Fruit fly (Drosophila melanogaster) whole organism, embryonic: Measurements from ENCODE around the gene amrt.

ENCODE experiments used
- Awh ChIP-seq: fragments of 200-800 bp; sonication (Bioruptor generic); IDR thresholded peaks from 2 replicates; pipeline ENCODE4, ENCODE4 v1.3.6; 2022; ENCODE audit warnings: missing biosample characterization, missing genetic modification characterization
- Bgb ChIP-seq: fragments of 200-800 bp; sonication (Bioruptor generic); IDR thresholded peaks from 2 replicates; pipeline ENCODE4 v1.3.6; 2022; ENCODE audit warnings: missing biosample characterization, missing genetic modification characterization; ENCODE audit not compliant: partially characterized antibody
- CG10979 ChIP-seq: fragments of 200-800 bp; sonication (Bioruptor generic); optimal IDR thresholded peaks from 2 replicates; lab custom pipeline; 2018; ENCODE audit warnings: missing biosample characterization, mild to moderate bottlenecking, missing genetic modification characterization, moderate library complexity
- CG15479 ChIP-seq: fragments of 200-800 bp; sonication (Bioruptor generic); optimal IDR thresholded peaks from 3 replicates; lab custom pipeline; 2019; ENCODE audit warnings: missing biosample characterization, mild to moderate bottlenecking, missing genetic modification characterization, moderate library complexity
- CG15696 ChIP-seq: fragments of 200-800 bp; sonication (Bioruptor generic); optimal IDR thresholded peaks from 2 replicates; lab custom pipeline; 2019; ENCODE audit warnings: missing biosample characterization, mild to moderate bottlenecking, missing genetic modification characterization, moderate library complexity
- CG17186 ChIP-seq: fragments of 200-800 bp; sonication (Bioruptor generic); optimal IDR thresholded peaks from 3 replicates; lab custom pipeline; 2017; ENCODE audit warnings: missing biosample characterization, missing genetic modification reagents, missing genetic modification characterization
- CG1832 ChIP-seq: fragments of 200-800 bp; sonication (Bioruptor generic); optimal IDR thresholded peaks from 2 replicates; lab custom pipeline; 2017; ENCODE audit warnings: missing biosample characterization, mild to moderate bottlenecking, missing genetic modification characterization, inconsistent platforms
- CG2199 ChIP-seq: fragments of 200-800 bp; sonication (Bioruptor generic); IDR thresholded peaks from 3 replicates; pipeline ENCODE4 v1.3.6; 2022; ENCODE audit warnings: missing biosample characterization, missing genetic modification characterization
- CG2712 ChIP-seq: fragments of 200-800 bp; optimal IDR thresholded peaks from 3 replicates; lab custom pipeline; 2019; ENCODE audit warnings: missing biosample characterization, mild to moderate bottlenecking, missing genetic modification characterization, moderate library complexity
- CG33557 ChIP-seq: fragments of 200-800 bp; sonication (Bioruptor generic); optimal IDR thresholded peaks from 2 replicates; lab custom pipeline; 2019; ENCODE audit warnings: missing biosample characterization, mild to moderate bottlenecking, missing genetic modification characterization, moderate library complexity
- CG34376 ChIP-seq: fragments of 200-800 bp; sonication (Bioruptor generic); optimal IDR thresholded peaks from 2 replicates; lab custom pipeline; 2018; ENCODE audit warnings: missing biosample characterization, mild to moderate bottlenecking, missing genetic modification characterization
- CG6683 ChIP-seq: fragments of 200-800 bp; sonication (Bioruptor generic); optimal IDR thresholded peaks from 2 replicates; lab custom pipeline; 2017; ENCODE audit warnings: missing biosample characterization, mild to moderate bottlenecking, missing genetic modification characterization, missing genetic modification reagents
- CG6765 ChIP-seq: fragments of 200-800 bp; sonication (Bioruptor generic); optimal IDR thresholded peaks from 3 replicates; lab custom pipeline; 2017; ENCODE audit warnings: missing biosample characterization, mild to moderate bottlenecking, missing genetic modification characterization
- CG7745 ChIP-seq: fragments of 200-800 bp; sonication (Bioruptor generic); optimal IDR thresholded peaks from 2 replicates; lab custom pipeline; 2018; ENCODE audit warnings: missing biosample characterization, mild to moderate bottlenecking, missing genetic modification characterization, moderate library complexity
- CG8281 ChIP-seq: fragments of 200-800 bp; sonication (Bioruptor generic); optimal IDR thresholded peaks from 2 replicates; lab custom pipeline; 2018; ENCODE audit warnings: missing biosample characterization, mild to moderate bottlenecking, missing genetic modification characterization, moderate library complexity
- CG8478 ChIP-seq: fragments of >200 bp; optimal IDR thresholded peaks from 2 replicates; lab custom pipeline; 2018
- CG8924 ChIP-seq: fragments of 200-800 bp; optimal IDR thresholded peaks from 3 replicates; lab custom pipeline; 2019; ENCODE audit warnings: missing biosample characterization, mild to moderate bottlenecking, missing genetic modification characterization, moderate library complexity
- CG9215 ChIP-seq: fragments of 200-800 bp; sonication (Bioruptor generic); IDR thresholded peaks from 2 replicates; pipeline ENCODE4 v1.3.6; 2022; ENCODE audit warnings: missing biosample characterization, missing genetic modification characterization
- CG9876 ChIP-seq: fragments of 200-800 bp; sonication (Bioruptor generic); optimal IDR thresholded peaks from 2 replicates; lab custom pipeline; 2016; ENCODE audit warnings: missing biosample characterization, missing genetic modification characterization
- CoRest ChIP-seq: fragments of 200-800 bp; sonication (Bioruptor generic); optimal IDR thresholded peaks from 3 replicates; lab custom pipeline; 2018; ENCODE audit warnings: missing biosample characterization, mild to moderate bottlenecking, missing genetic modification characterization, moderate library complexity
- D ChIP-seq, 2 experiments: fragments of 200-800 bp in 1 of 2; fragments of >200 bp in 1 of 2; sonication (Bioruptor generic) in 1 of 2; optimal IDR thresholded peaks; 2 replicates in 1 of 2; 3 replicates in 1 of 2; lab custom pipeline; 2017; ENCODE audit warnings: mild to moderate bottlenecking in 1 of 2, missing biosample characterization in 1 of 2, missing genetic modification characterization in 1 of 2, missing genetic modification reagents in 1 of 2
- E2f2 ChIP-seq: fragments of 200-800 bp; sonication (Bioruptor generic); IDR thresholded peaks from 2 replicates; pipeline ENCODE4 v1.3.6; 2022; ENCODE audit warnings: missing biosample characterization, missing genetic modification characterization
- Gsc ChIP-seq: fragments of 200-800 bp; sonication (Bioruptor generic); IDR thresholded peaks from 2 replicates; pipeline ENCODE4 v1.3.6; 2022; ENCODE audit warnings: missing biosample characterization, missing genetic modification characterization
- HmgD ChIP-seq: fragments of 200-800 bp; sonication (Bioruptor generic); optimal IDR thresholded peaks from 3 replicates; lab custom pipeline; 2016; ENCODE audit warnings: missing biosample characterization, missing genetic modification characterization
- NC2β ChIP-seq: fragments of 200-800 bp; sonication (Bioruptor generic); optimal IDR thresholded peaks from 2 replicates; lab custom pipeline; 2016; ENCODE audit warnings: missing biosample characterization, missing genetic modification characterization
- Spps ChIP-seq: fragments of 200-800 bp; sonication (Bioruptor generic); optimal IDR thresholded peaks from 2 replicates; lab custom pipeline; 2018; ENCODE audit warnings: missing biosample characterization, mild to moderate bottlenecking, missing genetic modification characterization
- Sry-δ ChIP-seq: fragments of 200-800 bp; sonication (Bioruptor generic); optimal IDR thresholded peaks from 2 replicates; lab custom pipeline; 2016; ENCODE audit warnings: missing biosample characterization, missing genetic modification characterization
- bcd ChIP-seq: fragments of 200-800 bp; sonication (Bioruptor generic); optimal IDR thresholded peaks from 2 replicates; lab custom pipeline; 2017; ENCODE audit warnings: missing biosample characterization, mild to moderate bottlenecking, missing genetic modification characterization
- bsh ChIP-seq, 2 experiments: fragments of 200-800 bp; sonication (Bioruptor generic); optimal IDR thresholded peaks; 2 replicates each; lab custom pipeline; 2017 to 2018; ENCODE audit warnings: mild to moderate bottlenecking in 2 of 2, missing biosample characterization in 2 of 2, missing genetic modification characterization in 2 of 2, moderate library complexity in 1 of 2
- btn ChIP-seq: fragments of 200-800 bp; sonication (Bioruptor generic); optimal IDR thresholded peaks from 2 replicates; lab custom pipeline; 2016; ENCODE audit warnings: missing biosample characterization, missing genetic modification characterization
- dm ChIP-seq: fragments of 200-800 bp; sonication (Bioruptor generic); optimal IDR thresholded peaks from 3 replicates; lab custom pipeline; 2016; ENCODE audit warnings: missing biosample characterization, missing genetic modification characterization
- dmrt11E ChIP-seq: fragments of 200-800 bp; sonication (Bioruptor generic); optimal IDR thresholded peaks from 3 replicates; lab custom pipeline; 2018; ENCODE audit warnings: missing biosample characterization, mild to moderate bottlenecking, missing genetic modification characterization, moderate library complexity
- fd64A ChIP-seq: fragments of 200-800 bp; sonication (Bioruptor generic); optimal IDR thresholded peaks from 3 replicates; lab custom pipeline; 2018; ENCODE audit warnings: missing biosample characterization, mild to moderate bottlenecking, missing genetic modification characterization
- gce ChIP-seq: fragments of 200-800 bp; sonication (Bioruptor generic); IDR thresholded peaks from 3 replicates; pipeline ENCODE4 v1.3.6; 2022; ENCODE audit warnings: missing biosample characterization, missing genetic modification characterization
- grn ChIP-seq: fragments of 200-800 bp; sonication (Bioruptor generic); optimal IDR thresholded peaks from 3 replicates; lab custom pipeline; 2017; ENCODE audit warnings: missing biosample characterization, missing genetic modification characterization
- insv ChIP-seq, 2 experiments: fragments of 200-800 bp; sonication (Bioruptor generic); optimal IDR thresholded peaks; 3 replicates each; lab custom pipeline; 2016 to 2018; ENCODE audit warnings: missing biosample characterization in 2 of 2, missing genetic modification characterization in 2 of 2
- kah ChIP-seq: fragments of 200-800 bp; sonication (Bioruptor generic); optimal IDR thresholded peaks from 2 replicates; lab custom pipeline; 2018; ENCODE audit warnings: missing biosample characterization, mild to moderate bottlenecking, missing genetic modification characterization
- kay ChIP-seq: fragments of 200-800 bp; sonication (Bioruptor generic); optimal IDR thresholded peaks from 2 replicates; lab custom pipeline; 2016; ENCODE audit warnings: missing biosample characterization, missing genetic modification characterization
- lab ChIP-seq: fragments of 200-800 bp; sonication (Bioruptor generic); optimal IDR thresholded peaks from 3 replicates; lab custom pipeline; 2017; ENCODE audit warnings: missing biosample characterization, missing genetic modification characterization, mild to moderate bottlenecking, moderate library complexity, missing genetic modification reagents
- nmo ChIP-seq: fragments of 200-800 bp; sonication (Bioruptor generic); optimal IDR thresholded peaks from 2 replicates; lab custom pipeline; 2018; ENCODE audit warnings: missing biosample characterization, mild to moderate bottlenecking, missing genetic modification characterization, moderate library complexity
- peb ChIP-seq: fragments of 200-800 bp; sonication (Bioruptor generic); IDR thresholded peaks from 2 replicates; pipeline ENCODE4 v1.3.6; 2022; ENCODE audit warnings: missing biosample characterization, missing genetic modification characterization
- row ChIP-seq: fragments of 200-800 bp; sonication (Bioruptor generic); IDR thresholded peaks from 3 replicates; pipeline ENCODE4 v1.3.6; 2022; ENCODE audit warnings: missing biosample characterization, missing genetic modification characterization
- so ChIP-seq: fragments of 200-800 bp; sonication (Bioruptor generic); IDR thresholded peaks from 3 replicates; pipeline ENCODE4 v1.3.6; 2022; ENCODE audit warnings: missing biosample characterization, missing genetic modification characterization
- sob ChIP-seq: fragments of 200-800 bp; sonication (Bioruptor generic); IDR thresholded peaks from 2 replicates; pipeline ENCODE4 v1.3.6; 2022; ENCODE audit warnings: missing biosample characterization, missing genetic modification characterization
- stwl ChIP-seq: fragments of 200-800 bp; sonication (Bioruptor generic); optimal IDR thresholded peaks from 3 replicates; lab custom pipeline; 2018; ENCODE audit warnings: missing biosample characterization, mild to moderate bottlenecking, missing genetic modification characterization, moderate library complexity
- tll ChIP-seq, 2 experiments: fragments of 200-800 bp in 1 of 2; fragments of >200 bp in 1 of 2; sonication (Bioruptor generic) in 1 of 2; optimal IDR thresholded peaks; 2 replicates each; lab custom pipeline; 2017 to 2019; ENCODE audit warnings: missing biosample characterization in 2 of 2, missing genetic modification characterization in 2 of 2, mild to moderate bottlenecking in 1 of 2, moderate library complexity in 1 of 2
- z ChIP-seq: fragments of 200-800 bp; sonication (Bioruptor generic); IDR thresholded peaks from 3 replicates; pipeline ENCODE4 v1.3.6; 2022; ENCODE audit warnings: missing biosample characterization, missing genetic modification characterization

Gene amrt

DNA sequence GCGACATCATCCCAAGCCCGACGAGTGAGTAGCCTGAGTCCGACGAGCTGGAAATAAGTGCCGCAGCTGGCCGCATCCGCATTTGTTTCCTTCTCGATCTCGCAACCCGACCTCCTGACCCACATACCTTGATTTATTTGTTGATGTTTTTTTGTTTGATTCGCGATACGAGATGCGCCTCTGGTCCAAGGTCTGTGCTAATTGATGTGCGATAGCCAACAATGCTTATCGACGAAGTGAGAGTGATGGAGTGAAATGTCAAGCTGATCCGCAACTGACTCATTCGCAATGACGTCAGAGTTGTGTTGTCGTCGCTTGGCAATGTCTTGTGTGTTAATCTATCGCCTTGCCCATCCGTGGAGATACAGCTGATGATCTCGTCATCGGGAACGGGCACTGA lies 22.1 kb downstream of the amrt start:
- peak; percentile 57 for TF ChIP-seq CG15479
- peak; percentile 14 for TF ChIP-seq CG34376 (GFP tag; lab: Kevin White, UChicago)
- TF ChIP-seq Gsc (GFP tag; lab: Robert Waterston, UW): no peak

- TF ChIP-seq tll (GFP tag; optimal IDR thresholded peaks at IDR 0.05; lab: Kevin White, UChicago): peak in 1 of 2 experiments; percentile 47
- peak; percentile 23 for TF ChIP-seq nmo (GFP tag; lab: Kevin White, UChicago)
- peak; percentile 26 for TF ChIP-seq Sry-δ
- TF ChIP-seq dmrt11E (tag; lab: Kevin White, UChicago): peak; percentile 16
- no peak for TF ChIP-seq bcd (GFP tag; lab: Kevin White, UChicago)
- no peak for TF ChIP-seq CG7745
- peak in 1 of 2 experiments; percentile 32 for TF ChIP-seq bsh (GFP tag; optimal IDR thresholded peaks at IDR 0.05; lab: Kevin White, UChicago)
- peak; percentile 43; the same call in 1 of the 2 replicates for TF ChIP-seq sob (GFP tag; lab: Robert Waterston, UW)
- TF ChIP-seq Bgb (GFP tag; lab: Robert Waterston, UW): 0 out of 2 replicates have a peak, but pooled peaks have one; percentile 12
- peak; percentile 76 for TF ChIP-seq CG1832
- peak; percentile 32 for TF ChIP-seq D (optimal IDR thresholded peaks at IDR 0.05; lab: Kevin White, UChicago)
- TF ChIP-seq D (GFP tag; optimal IDR thresholded peaks at IDR 0.05; lab: Kevin White, UChicago): no peak
- peak; percentile 4 for TF ChIP-seq HmgD (GFP tag; lab: Kevin White, UChicago)
- TF ChIP-seq kah: no peak
- TF ChIP-seq dm (GFP tag; lab: Kevin White, UChicago): peak; percentile 2
- TF ChIP-seq CG15479: peak; percentile 27
- 0 out of 2 replicates have a peak, but pooled peaks have one; percentile 14 for TF ChIP-seq Awh (GFP tag; lab: Robert Waterston, UW)
- TF ChIP-seq fd64A (GFP tag; lab: Kevin White, UChicago): peak; percentile 32
- TF ChIP-seq CG6683 (GFP tag; lab: Kevin White, UChicago): no peak
- no peak for TF ChIP-seq CG9215 (GFP tag; lab: Robert Waterston, UW)
- peak; percentile 22 for TF ChIP-seq Spps (tag; lab: Kevin White, UChicago)
- peak; percentile 59 for TF ChIP-seq stwl (tag; lab: Kevin White, UChicago)
- TF ChIP-seq NC2β: peak; percentile 0
- peak; percentile 15 for TF ChIP-seq CG10979 (tag; lab: Kevin White, UChicago)
- peak; percentile 11; the same call in 1 of the 2 replicates for TF ChIP-seq E2f2 (GFP tag; lab: Robert Waterston, UW)
- no peak for TF ChIP-seq CG2712 (tag; lab: Kevin White, UChicago)
- TF ChIP-seq CG15696 (tag; lab: Kevin White, UChicago): peak; percentile 39
- no peak for TF ChIP-seq insv (GFP tag; optimal IDR thresholded peaks at IDR 0.05; lab: Kevin White, UChicago)
- TF ChIP-seq CG8478 (lab: Kevin White, UChicago): peak; percentile 91
- TF ChIP-seq gce (GFP tag; lab: Robert Waterston, UW): peak; percentile 10; the same call in 1 of the 3 replicates
- peak; percentile 8 for TF ChIP-seq CG33557 (GFP tag; lab: Kevin White, UChicago)
- TF ChIP-seq CG17186 (GFP tag; lab: Kevin White, UChicago): peak; percentile 8
- TF ChIP-seq z (GFP tag; lab: Robert Waterston, UW): peak; percentile 91
- TF ChIP-seq CG9876 (GFP tag; lab: Kevin White, UChicago): peak; percentile 28
- TF ChIP-seq lab (GFP tag; lab: Kevin White, UChicago): peak; percentile 5
- TF ChIP-seq CG2199 (GFP tag; lab: Robert Waterston, UW): 0 out of 3 replicates have a peak, but pooled peaks have one; percentile 66
- peak; percentile 22 for TF ChIP-seq CG8281 (tag; lab: Kevin White, UChicago)
- no peak for TF ChIP-seq btn (GFP tag; lab: Kevin White, UChicago)
- 0 out of 3 replicates have a peak, but pooled peaks have one; percentile 8 for TF ChIP-seq row (GFP tag; lab: Robert Waterston, UW)
- peak; percentile 10 for TF ChIP-seq CG8924 (tag; lab: Kevin White, UChicago)
- TF ChIP-seq CG6765 (GFP tag; lab: Kevin White, UChicago): no peak
- no peak for TF ChIP-seq kay (GFP tag; lab: Kevin White, UChicago)
- TF ChIP-seq peb (GFP tag; lab: Robert Waterston, UW): no peak
- peak; percentile 28 for TF ChIP-seq grn (GFP tag; lab: Kevin White, UChicago)
- TF ChIP-seq so (GFP tag; lab: Robert Waterston, UW): no peak
- peak; percentile 46 for TF ChIP-seq CoRest (tag; lab: Kevin White, UChicago)
Observed at dm6 chrX:13805554-13805953, 23.3 kb downstream of the amrt start.
